Fruit fly (Drosophila melanogaster) whole organism, embryonic: ENCODE data around the gene Atx-1.

Experiments used
- Aef1 ChIP-seq: fragments of 200-800 bp; sonication (Bioruptor generic); IDR thresholded peaks from 3 replicates; pipeline ENCODE4 v1.3.6; 2022; ENCODE audit warnings: missing biosample characterization, missing genetic modification characterization
- Atf6 ChIP-seq: fragments of 200-800 bp; sonication (Bioruptor generic); IDR thresholded peaks from 2 replicates; pipeline ENCODE4 v1.3.6; 2022; ENCODE audit warnings: missing biosample characterization, missing genetic modification characterization
- B-H1 ChIP-seq: fragments of 200-800 bp; sonication (Bioruptor generic); IDR thresholded peaks from 3 replicates; pipeline ENCODE4 v1.3.6; 2022; ENCODE audit warnings: missing biosample characterization, missing genetic modification characterization
- B-H2 ChIP-seq: fragments of 200-800 bp; sonication (Bioruptor generic); optimal IDR thresholded peaks from 2 replicates; lab custom pipeline; 2018; ENCODE audit warnings: missing biosample characterization, mild to moderate bottlenecking, missing genetic modification characterization
- BEAF-32 ChIP-seq: fragments of 200-800 bp; sonication (Bioruptor generic); optimal IDR thresholded peaks from 3 replicates; lab custom pipeline; 2017; ENCODE audit warnings: missing biosample characterization, missing genetic modification characterization, mild to moderate bottlenecking, moderate library complexity, missing genetic modification reagents
- CG10366 ChIP-seq: fragments of 200-800 bp; sonication (Bioruptor generic); IDR thresholded peaks from 2 replicates; pipeline ENCODE4 v1.3.6; 2022; ENCODE audit warnings: missing biosample characterization, missing genetic modification characterization
- CG10543 ChIP-seq: fragments of 200-800 bp; sonication (Bioruptor generic); optimal IDR thresholded peaks from 3 replicates; lab custom pipeline; 2017; ENCODE audit warnings: missing biosample characterization, mild to moderate bottlenecking, missing genetic modification characterization, moderate library complexity
- CG10654 ChIP-seq: fragments of 200-800 bp; sonication (Bioruptor generic); optimal IDR thresholded peaks from 2 replicates; lab custom pipeline; 2016; ENCODE audit warnings: missing biosample characterization, missing genetic modification characterization
- CG11560 ChIP-seq: fragments of 200-800 bp; sonication (Bioruptor generic); IDR thresholded peaks from 3 replicates; pipeline ENCODE4 v1.3.6; 2022; ENCODE audit warnings: missing biosample characterization, missing genetic modification characterization
- CG11695 ChIP-seq: fragments of 200-800 bp; sonication (Bioruptor generic); IDR thresholded peaks from 3 replicates; pipeline ENCODE4 v1.3.6; 2022; ENCODE audit warnings: missing biosample characterization, missing genetic modification characterization
- CG11723 ChIP-seq: fragments of 200-800 bp; sonication (Bioruptor generic); optimal IDR thresholded peaks from 2 replicates; lab custom pipeline; 2017; ENCODE audit warnings: missing biosample characterization, mild to moderate bottlenecking, missing genetic modification characterization
- CG13894 ChIP-seq: fragments of 200-800 bp; sonication (Bioruptor generic); optimal IDR thresholded peaks from 3 replicates; lab custom pipeline; 2018; ENCODE audit warnings: missing biosample characterization, mild to moderate bottlenecking, missing genetic modification characterization, moderate library complexity
- CG14441 ChIP-seq: fragments of 200-800 bp; sonication (Bioruptor generic); IDR thresholded peaks from 2 replicates; pipeline ENCODE4 v1.3.6; 2022; ENCODE audit warnings: missing biosample characterization, missing genetic modification characterization
- CG14860 ChIP-seq: fragments of 200-800 bp; sonication (Bioruptor generic); IDR thresholded peaks from 3 replicates; pipeline ENCODE4 v1.3.6; 2022; ENCODE audit warnings: missing biosample characterization, missing genetic modification characterization; ENCODE audit not compliant: partially characterized antibody
- CG1602 ChIP-seq: fragments of 200-800 bp; sonication (Bioruptor generic); optimal IDR thresholded peaks from 3 replicates; lab custom pipeline; 2016; ENCODE audit warnings: missing biosample characterization, missing genetic modification characterization
- CG18262 ChIP-seq: fragments of 200-800 bp; optimal IDR thresholded peaks from 3 replicates; lab custom pipeline; 2019; ENCODE audit warnings: missing biosample characterization, mild to moderate bottlenecking, missing genetic modification characterization, moderate library complexity
- CG2875 ChIP-seq: fragments of 200-800 bp; sonication (Bioruptor generic); optimal IDR thresholded peaks from 2 replicates; lab custom pipeline; 2017; ENCODE audit warnings: missing biosample characterization, mild to moderate bottlenecking, missing genetic modification characterization, missing genetic modification reagents
- CG30403 ChIP-seq: fragments of 200-800 bp; sonication (Bioruptor generic); optimal IDR thresholded peaks from 3 replicates; lab custom pipeline; 2016; ENCODE audit warnings: missing biosample characterization, missing genetic modification characterization
- CG3163 ChIP-seq: fragments of 200-800 bp; sonication (Bioruptor generic); optimal IDR thresholded peaks from 3 replicates; lab custom pipeline; 2016; ENCODE audit warnings: missing biosample characterization, missing genetic modification characterization
- CG32532 ChIP-seq: fragments of 200-800 bp; sonication (Bioruptor generic); IDR thresholded peaks from 2 replicates; pipeline ENCODE4 v1.3.6; 2022; ENCODE audit warnings: missing biosample characterization, missing genetic modification characterization
- CG32772 ChIP-seq: fragments of 200-800 bp; sonication (Bioruptor generic); IDR thresholded peaks from 2 replicates; pipeline ENCODE4 v1.3.6; 2022; ENCODE audit warnings: missing biosample characterization, missing genetic modification characterization
- CG3407 ChIP-seq: fragments of 200-800 bp; sonication (Bioruptor generic); optimal IDR thresholded peaks from 2 replicates; lab custom pipeline; 2018; ENCODE audit warnings: missing biosample characterization, mild to moderate bottlenecking, missing genetic modification characterization
- CG4360 ChIP-seq: fragments of 200-800 bp; sonication (Bioruptor generic); IDR thresholded peaks from 2 replicates; pipeline ENCODE4 v1.3.6; 2022; ENCODE audit warnings: missing biosample characterization, missing genetic modification characterization
- CG5953 ChIP-seq: fragments of 200-800 bp; sonication (Bioruptor generic); IDR thresholded peaks from 2 replicates; pipeline ENCODE4 v1.3.6; 2022; ENCODE audit warnings: missing biosample characterization, missing genetic modification characterization
- CG9727 ChIP-seq: fragments of 200-800 bp; sonication (Bioruptor generic); optimal IDR thresholded peaks from 3 replicates; lab custom pipeline; 2017; ENCODE audit warnings: missing biosample characterization, mild to moderate bottlenecking, missing genetic modification characterization
- CrebB ChIP-seq: fragments of 200-800 bp; sonication (Bioruptor generic); optimal IDR thresholded peaks from 3 replicates; lab custom pipeline; 2018; ENCODE audit warnings: missing biosample characterization, mild to moderate bottlenecking, missing genetic modification characterization
- Doc3 ChIP-seq: fragments of 200-800 bp; sonication (Bioruptor generic); IDR thresholded peaks from 3 replicates; pipeline ENCODE4 v1.3.6; 2022; ENCODE audit warnings: missing biosample characterization, missing genetic modification characterization; ENCODE audit not compliant: partially characterized antibody
- Drgx ChIP-seq: fragments of 200-800 bp; sonication (Bioruptor generic); IDR thresholded peaks from 2 replicates; pipeline ENCODE4 v1.3.6; 2022; ENCODE audit warnings: missing biosample characterization, missing genetic modification characterization
- H2.0 ChIP-seq: fragments of 200-800 bp; sonication (Bioruptor generic); IDR thresholded peaks from 2 replicates; pipeline ENCODE4 v1.3.6; 2022; ENCODE audit warnings: missing biosample characterization, missing genetic modification characterization
- HLH4C ChIP-seq: fragments of 200-800 bp; sonication (Bioruptor generic); IDR thresholded peaks from 3 replicates; pipeline ENCODE4 v1.3.6; 2022; ENCODE audit warnings: missing biosample characterization, missing genetic modification characterization; ENCODE audit not compliant: partially characterized antibody
- HLH54F ChIP-seq: fragments of 200-800 bp; sonication (Bioruptor generic); optimal IDR thresholded peaks from 3 replicates; lab custom pipeline; 2016; ENCODE audit warnings: missing biosample characterization, missing genetic modification characterization
- Lpt ChIP-seq: fragments of >200 bp; optimal IDR thresholded peaks from 2 replicates; lab custom pipeline; 2018; ENCODE audit warnings: missing biosample characterization, missing genetic modification characterization
- Mrtf ChIP-seq: fragments of 200-800 bp; sonication (Bioruptor generic); IDR thresholded peaks from 3 replicates; pipeline ENCODE4 v1.3.6; 2022; ENCODE audit warnings: missing biosample characterization, missing genetic modification characterization
- NK7.1 ChIP-seq: fragments of 200-800 bp; sonication (Bioruptor generic); optimal IDR thresholded peaks from 3 replicates; lab custom pipeline; 2016; ENCODE audit warnings: missing biosample characterization, missing genetic modification characterization
- Nf-YC ChIP-seq: fragments of 200-800 bp; optimal IDR thresholded peaks from 3 replicates; lab custom pipeline; 2019; ENCODE audit warnings: missing biosample characterization, mild to moderate bottlenecking, missing genetic modification characterization, moderate library complexity
- Ptx1 ChIP-seq: fragments of 200-800 bp; sonication (Bioruptor generic); IDR thresholded peaks from 2 replicates; pipeline ENCODE4 v1.3.6; 2022; ENCODE audit warnings: missing biosample characterization, missing genetic modification characterization
- Rx ChIP-seq: fragments of 200-800 bp; sonication (Bioruptor generic); IDR thresholded peaks from 2 replicates; pipeline ENCODE4 v1.3.6; 2022; ENCODE audit warnings: missing biosample characterization, missing genetic modification characterization
- Sox102F ChIP-seq: fragments of 200-800 bp; sonication (Bioruptor generic); optimal IDR thresholded peaks from 2 replicates; lab custom pipeline; 2018; ENCODE audit warnings: missing biosample characterization, mild to moderate bottlenecking, missing genetic modification characterization, moderate library complexity
- Trl ChIP-seq, 3 experiments: fragments of >200 bp in 2 of 3; fragments of 200-800 bp in 1 of 3; sonication (Bioruptor generic) in 1 of 3; optimal IDR thresholded peaks; 2 replicates in 1 of 3; 3 replicates in 2 of 3; lab custom pipeline; 2016 to 2017; ENCODE audit warnings: missing biosample characterization in 1 of 3, missing genetic modification characterization in 1 of 3
- ase ChIP-seq: fragments of 200-800 bp; sonication (Bioruptor generic); IDR thresholded peaks from 3 replicates; pipeline ENCODE4 v1.3.6; 2022; ENCODE audit warnings: missing biosample characterization, missing genetic modification characterization
- bbx ChIP-seq: fragments of 200-800 bp; sonication (Bioruptor generic); IDR thresholded peaks from 2 replicates; pipeline ENCODE4 v1.3.6; 2022; ENCODE audit warnings: missing biosample characterization, missing genetic modification characterization; ENCODE audit not compliant: partially characterized antibody
- dm ChIP-seq: fragments of 200-800 bp; sonication (Bioruptor generic); optimal IDR thresholded peaks from 3 replicates; lab custom pipeline; 2016; ENCODE audit warnings: missing biosample characterization, missing genetic modification characterization
- dysf ChIP-seq: fragments of 200-800 bp; sonication (Bioruptor generic); IDR thresholded peaks from 3 replicates; pipeline ENCODE4 v1.3.6; 2022; ENCODE audit warnings: missing biosample characterization, missing genetic modification characterization
- ham ChIP-seq: fragments of 200-800 bp; sonication (Bioruptor generic); IDR thresholded peaks from 2 replicates; pipeline ENCODE4 v1.3.6; 2022; ENCODE audit warnings: missing biosample characterization, missing genetic modification characterization
- hkb ChIP-seq, 2 experiments: fragments of 200-800 bp in 1 of 2; fragments of >200 bp in 1 of 2; sonication (Bioruptor generic) in 1 of 2; IDR thresholded peaks in 1 of 2; optimal IDR thresholded peaks in 1 of 2; 2 replicates each; pipeline versions ENCODE4 v1.3.6 to Lab custom; 2017 to 2022; ENCODE audit warnings: missing biosample characterization in 1 of 2, missing genetic modification characterization in 1 of 2
- p53 ChIP-seq: fragments of 200-800 bp; sonication (Bioruptor generic); optimal IDR thresholded peaks from 2 replicates; lab custom pipeline; 2016; ENCODE audit warnings: missing biosample characterization, missing genetic modification characterization
- pan ChIP-seq, 4 experiments: fragments of >200 bp in 3 of 4; fragments of 200-800 bp in 1 of 4; sonication (Bioruptor generic) in 1 of 4; optimal IDR thresholded peaks in 3 of 4; IDR thresholded peaks in 1 of 4; 2 replicates each; pipeline versions ENCODE4 v1.3.6 to Lab custom; 2017 to 2022; ENCODE audit warnings: missing biosample characterization in 2 of 4, missing genetic modification characterization in 2 of 4, mixed read lengths in 1 of 4
- pb ChIP-seq: fragments of 200-800 bp; sonication (Bioruptor generic); optimal IDR thresholded peaks from 3 replicates; lab custom pipeline; 2016; ENCODE audit warnings: missing biosample characterization, missing genetic modification characterization
- slp2 ChIP-seq: fragments of 200-800 bp; sonication (Bioruptor generic); optimal IDR thresholded peaks from 2 replicates; lab custom pipeline; 2016; ENCODE audit warnings: missing biosample characterization, missing genetic modification characterization
- vvl ChIP-seq: fragments of 200-800 bp; sonication (Bioruptor generic); IDR thresholded peaks from 2 replicates; pipeline ENCODE4 v1.3.6; 2022; ENCODE audit warnings: missing biosample characterization, missing genetic modification characterization

Gene Atx-1

dm6 chrX:6792891-6793290 lies 30.1 kb upstream of the Atx-1 start (continued):
- TF ChIP-seq CG13894, result no peak
- no peak for TF ChIP-seq CG32772 (GFP tag; lab: Robert Waterston, UW)
- no peak for TF ChIP-seq hkb (optimal IDR thresholded peaks at IDR 0.05; lab: Kevin White, UChicago)
- 0 out of 2 replicates have a peak, but pooled peaks have one; percentile 24 for TF ChIP-seq hkb (GFP tag; IDR thresholded peaks at IDR 0.05; lab: Robert Waterston, UW)
- no peak for TF ChIP-seq CG18262 (tag; lab: Kevin White, UChicago)
- TF ChIP-seq NK7.1 (GFP tag; lab: Kevin White, UChicago), result no peak
- TF ChIP-seq CG5953 (GFP tag; lab: Robert Waterston, UW), result 0 out of 2 replicates have a peak, but pooled peaks have one; percentile 4
- TF ChIP-seq Ptx1 (GFP tag; lab: Robert Waterston, UW), result peak; percentile 53
- no peak for TF ChIP-seq CG11695
- peak; percentile 27 for TF ChIP-seq Drgx (GFP tag; lab: Robert Waterston, UW)
- TF ChIP-seq Trl (optimal IDR thresholded peaks at IDR 0.05; lab: Kevin White, UChicago), result no peak
- no peak for TF ChIP-seq Trl (GFP tag; optimal IDR thresholded peaks at IDR 0.05; lab: Kevin White, UChicago)
- no peak for TF ChIP-seq HLH54F (GFP tag; lab: Kevin White, UChicago)
- no peak for TF ChIP-seq Nf-YC
- no peak for TF ChIP-seq ham (GFP tag; lab: Robert Waterston, UW)
- no peak for TF ChIP-seq CG2875 (GFP tag; lab: Kevin White, UChicago)
- TF ChIP-seq CG4360 (GFP tag; lab: Robert Waterston, UW), result no peak
- TF ChIP-seq CG3407 (GFP tag; lab: Kevin White, UChicago), result no peak
- TF ChIP-seq Mrtf (GFP tag; lab: Robert Waterston, UW), result no peak
- TF ChIP-seq pan (optimal IDR thresholded peaks at IDR 0.05; lab: Kevin White, UChicago), result no peak
- peak in 1 of 2 experiments; percentile 28 for TF ChIP-seq pan (GFP tag; optimal IDR thresholded peaks at IDR 0.05 in 1 of 2, IDR thresholded peaks at IDR 0.05 in 1 of 2)
- no peak for TF ChIP-seq CG14860 (GFP tag; lab: Robert Waterston, UW)
- peak; percentile 25; the same call in 1 of the 3 replicates for TF ChIP-seq B-H1 (GFP tag; lab: Robert Waterston, UW)
- no peak for TF ChIP-seq slp2 (GFP tag; lab: Kevin White, UChicago)
- no peak for TF ChIP-seq CG11560
- no peak for TF ChIP-seq Atf6 (GFP tag; lab: Robert Waterston, UW)
- no peak for TF ChIP-seq B-H2 (GFP tag; lab: Kevin White, UChicago)
- no peak for TF ChIP-seq pb (GFP tag; lab: Kevin White, UChicago)
- TF ChIP-seq CrebB (tag; lab: Kevin White, UChicago), result no peak
- TF ChIP-seq CG1602 (GFP tag; lab: Kevin White, UChicago), result no peak
- TF ChIP-seq CG14441, result peak; percentile 22; the same call in 1 of the 2 replicates
- TF ChIP-seq CG3163 (GFP tag; lab: Kevin White, UChicago), result no peak
- no peak for TF ChIP-seq dysf
- TF ChIP-seq CG30403, result no peak
- TF ChIP-seq ase, result 0 out of 3 replicates have a peak, but pooled peaks have one; percentile 16
- TF ChIP-seq H2.0 (GFP tag; lab: Robert Waterston, UW), result peak; percentile 22; the same call in 1 of the 2 replicates
- no peak for TF ChIP-seq CG10654
- no peak for TF ChIP-seq p53
- peak; percentile 27; the same call in 1 of the 2 replicates for TF ChIP-seq vvl (GFP tag; lab: Robert Waterston, UW)
- TF ChIP-seq CG10366 (GFP tag; lab: Robert Waterston, UW), result peak; percentile 31; the same call in 1 of the 2 replicates
- no peak for TF ChIP-seq BEAF-32 (GFP tag; lab: Kevin White, UChicago)
- no peak for TF ChIP-seq Rx (GFP tag; lab: Robert Waterston, UW)
- no peak for TF ChIP-seq dm (GFP tag; lab: Kevin White, UChicago)
- TF ChIP-seq CG9727 (GFP tag; lab: Kevin White, UChicago), result no peak
- no peak for TF ChIP-seq CG11723 (GFP tag; lab: Kevin White, UChicago)
- 0 out of 3 replicates have a peak, but pooled peaks have one; percentile 9 for TF ChIP-seq Aef1
- TF ChIP-seq Doc3, result no peak
- no peak for TF ChIP-seq bbx (GFP tag; lab: Robert Waterston, UW)
- no peak for TF ChIP-seq HLH4C (GFP tag; lab: Robert Waterston, UW)
- TF ChIP-seq Lpt (GFP tag; lab: Kevin White, UChicago), result no peak
- peak; percentile 48; the same call in 1 of the 2 replicates for TF ChIP-seq CG32532 (GFP tag; lab: Robert Waterston, UW)
- no peak for TF ChIP-seq Sox102F (GFP tag; lab: Kevin White, UChicago)
- TF ChIP-seq CG10543 (GFP tag; lab: Kevin White, UChicago), result no peak
